Fruit fly (Drosophila melanogaster): ENCODE results near the gene CG11891.

CG11891 gene

DNA sequence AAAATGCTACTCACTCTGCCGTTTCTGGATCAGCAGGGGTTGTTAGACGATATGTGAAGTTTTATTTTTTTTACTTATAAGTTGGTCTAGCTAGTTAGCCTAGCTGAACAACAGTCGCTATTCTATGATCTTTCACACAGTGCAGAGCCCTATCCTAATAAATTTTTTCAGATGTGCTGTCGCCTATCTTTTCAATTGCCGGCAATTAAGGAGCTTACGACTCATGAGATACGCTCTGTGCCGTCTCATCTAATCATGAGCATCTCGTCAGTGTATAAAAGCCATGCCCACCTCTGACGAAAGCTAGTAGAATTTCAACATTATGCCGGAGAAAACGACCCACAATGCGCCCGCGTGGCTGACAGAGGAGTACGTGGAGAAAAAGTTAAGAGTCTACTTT, at the start of gene CG11891, which contains the start of gene CG11889:
TSS of gene CG11891 (plus strand) at position 301 of the 400 bp plus-strand sequence.
TSS of gene CG11889 (plus strand) at position 301 of the 400 bp plus-strand sequence.
- TF ChIP-seq CG6276 (GFP tag; optimal IDR thresholded peaks at IDR 0.05) (no peak), CG11762 (GFP tag; optimal IDR thresholded peaks at IDR 0.05; ENCODE audit: insufficient read depth) (no peak), Ets96B (tag; optimal IDR thresholded peaks at IDR 0.05) (no peak), Sox14 (GFP tag; optimal IDR thresholded peaks at IDR 0.05) (no peak), fkh (GFP tag; optimal IDR thresholded peaks at IDR 0.05) (no peak), svp (GFP tag) (no peak), achi (GFP tag; optimal IDR thresholded peaks at IDR 0.05) (no peak)

DNA sequence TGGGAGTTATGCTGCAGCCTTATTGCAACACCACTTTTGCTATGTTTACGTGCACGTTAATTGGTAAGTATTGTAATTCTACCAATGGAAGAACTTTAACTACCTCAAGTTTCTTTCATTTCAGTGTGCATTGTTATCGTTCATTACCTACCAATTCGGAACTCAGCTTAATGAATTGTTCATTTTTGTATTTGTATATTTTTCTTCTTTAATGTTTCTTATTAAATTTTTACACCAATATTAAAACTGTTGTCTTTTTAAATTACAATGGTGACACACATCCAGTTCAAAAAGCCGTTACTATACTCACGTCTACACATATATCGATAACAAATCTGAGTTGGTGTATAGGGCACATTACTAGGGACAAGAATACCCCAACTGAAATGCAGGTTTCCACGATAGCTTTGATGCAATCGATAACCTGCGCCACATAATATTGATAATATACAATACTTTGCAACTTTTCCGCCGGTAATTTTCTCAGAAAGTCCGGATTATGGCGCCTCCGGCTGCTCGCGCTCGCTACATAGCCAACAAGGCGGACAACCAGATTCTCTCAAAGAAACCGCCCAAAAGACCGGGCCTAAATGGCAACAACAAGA, 48.7 kb upstream of the CG11891 start, which contains the start of gene Alg9:
TSS of gene Alg9 (plus strand) at position 387 of the 605 bp plus-strand sequence.
- TF ChIP-seq dac (GFP tag; optimal IDR thresholded peaks at IDR 0.05) = no peak
- TF ChIP-seq Gug (GFP tag; IDR thresholded peaks at IDR 0.05) = no peak
- no peak for TF ChIP-seq Sox14 (GFP tag; optimal IDR thresholded peaks at IDR 0.05)
- TF ChIP-seq CG16779 (tag; optimal IDR thresholded peaks at IDR 0.05) = no peak
- no peak for TF ChIP-seq CG3032 (tag; optimal IDR thresholded peaks at IDR 0.05)

DNA sequence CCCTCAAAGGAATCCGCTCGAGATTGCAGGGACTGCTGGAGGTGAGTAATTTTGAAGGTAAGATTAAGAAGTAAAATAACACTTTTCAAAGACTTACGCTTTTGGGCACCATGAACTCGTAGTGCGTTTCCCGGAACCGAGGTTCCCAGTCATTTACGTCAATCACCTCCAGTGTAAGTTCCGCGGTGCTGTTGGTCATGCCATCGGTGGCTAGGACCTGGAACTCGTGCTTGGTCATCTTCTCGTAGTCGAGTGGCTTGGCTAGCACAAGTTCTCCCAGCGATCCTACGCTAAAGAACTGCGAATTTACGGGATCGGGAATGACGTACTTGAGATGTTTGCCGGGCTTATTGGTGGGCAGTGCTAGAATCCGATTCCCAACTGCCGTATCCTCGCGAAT, 44.5 kb upstream of the CG11891 start:
- TF ChIP-seq CG15336 (GFP tag; IDR thresholded peaks at IDR 0.05) (no peak), CG1621 (tag; optimal IDR thresholded peaks at IDR 0.05) (no peak), CG10669 (GFP tag; optimal IDR thresholded peaks at IDR 0.05) (no peak), CG11902 (GFP tag; optimal IDR thresholded peaks at IDR 0.05) (no peak), CG6808 (GFP tag; optimal IDR thresholded peaks at IDR 0.05) (no peak), eg (GFP tag; IDR thresholded peaks at IDR 0.05) (no peak), lz (GFP tag; optimal IDR thresholded peaks at IDR 0.05) (no peak), fd59A (GFP tag; optimal IDR thresholded peaks at IDR 0.05) (no peak), svp (GFP tag) (no peak), Hr39 (GFP tag; optimal IDR thresholded peaks at IDR 0.05) (no peak), net (GFP tag; optimal IDR thresholded peaks at IDR 0.05) (no peak), Blimp-1 (GFP tag; optimal IDR thresholded peaks at IDR 0.05) (no peak)

DNA sequence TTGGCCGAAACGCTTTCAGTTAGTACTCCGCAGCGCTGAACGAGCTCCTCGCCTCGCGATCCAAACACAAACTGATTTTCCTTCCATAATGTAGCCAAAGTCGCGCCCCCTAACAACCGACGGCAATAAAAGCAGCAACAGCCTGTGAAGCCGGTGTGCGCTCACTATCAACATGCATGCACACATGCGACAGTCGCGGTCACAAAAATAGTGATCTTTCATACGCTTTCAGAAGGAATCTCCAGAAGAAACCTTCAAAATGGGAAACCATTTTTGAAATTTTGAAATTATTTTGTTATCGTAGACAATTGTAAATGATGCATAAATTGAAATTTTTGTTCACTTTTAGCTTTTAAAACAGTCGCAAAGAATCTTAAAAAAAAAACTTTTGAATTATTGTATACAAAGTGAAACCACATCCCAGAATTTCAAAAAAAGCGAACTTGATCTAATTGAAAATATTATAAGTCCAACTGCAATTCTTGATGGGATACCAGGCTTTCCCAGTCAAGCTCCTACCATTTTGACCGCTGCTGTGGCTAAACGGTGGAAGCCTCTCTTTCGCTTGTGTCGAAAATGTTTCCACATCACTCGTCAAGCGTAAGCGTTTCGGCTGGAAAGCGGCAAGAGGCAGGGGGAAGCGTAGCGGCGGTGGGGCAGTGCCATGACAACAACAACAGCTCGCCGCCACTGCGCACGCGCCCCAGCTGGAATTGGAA, 37.6 kb upstream of the CG11891 start, which contains the start of gene Cad96Cb:
TSS of gene Cad96Cb (minus strand) at position 51 of the 719 bp plus-strand sequence.
- peak; percentile 88 for TF ChIP-seq CG10631 (GFP tag; optimal IDR thresholded peaks at IDR 0.05)
- peak; percentile 92 for TF ChIP-seq CG16779 (tag; optimal IDR thresholded peaks at IDR 0.05)
- peak; percentile 89 for TF ChIP-seq CG34406 (GFP tag; optimal IDR thresholded peaks at IDR 0.05)
- peak; percentile 76 for TF ChIP-seq Blimp-1 (GFP tag; optimal IDR thresholded peaks at IDR 0.05)
- TF ChIP-seq lz (GFP tag; optimal IDR thresholded peaks at IDR 0.05) = peak; percentile 92
- peak; percentile 86 for TF ChIP-seq Ets21C (GFP tag; optimal IDR thresholded peaks at IDR 0.05)
- peak; percentile 92 for TF ChIP-seq pdm3 (GFP tag; optimal IDR thresholded peaks at IDR 0.05)
- peak; percentile 90 for TF ChIP-seq CG15336 (GFP tag; IDR thresholded peaks at IDR 0.05)
- peak; percentile 91 for TF ChIP-seq Eip75B (GFP tag; optimal IDR thresholded peaks at IDR 0.05)
- peak; percentile 84 for TF ChIP-seq Sox15 (GFP tag; optimal IDR thresholded peaks at IDR 0.05)
- peak; percentile 91 for TF ChIP-seq Smox (GFP tag; optimal IDR thresholded peaks at IDR 0.05)
- TF ChIP-seq CG9139 (GFP tag; optimal IDR thresholded peaks at IDR 0.05) = peak; percentile 79
- TF ChIP-seq Eip78C (GFP tag) = peak; percentile 99
- peak; percentile 80 for TF ChIP-seq CG7368 (GFP tag; optimal IDR thresholded peaks at IDR 0.05)
- TF ChIP-seq Sox14 (GFP tag; optimal IDR thresholded peaks at IDR 0.05) = peak; percentile 94
- peak; percentile 93 for TF ChIP-seq CG6808 (GFP tag; optimal IDR thresholded peaks at IDR 0.05)
- TF ChIP-seq fd85E (GFP tag; optimal IDR thresholded peaks at IDR 0.05) = peak; percentile 57
- TF ChIP-seq net (GFP tag; optimal IDR thresholded peaks at IDR 0.05) = peak; percentile 94
- TF ChIP-seq fd59A (GFP tag; optimal IDR thresholded peaks at IDR 0.05) = peak; percentile 89
- peak; percentile 61 for TF ChIP-seq CG11294 (GFP tag; IDR thresholded peaks at IDR 0.05)
- TF ChIP-seq CG31627 (GFP tag; optimal IDR thresholded peaks at IDR 0.05) = peak; percentile 92
- peak; percentile 91 for TF ChIP-seq acj6 (GFP tag; optimal IDR thresholded peaks at IDR 0.05)
- TF ChIP-seq topi (GFP tag; optimal IDR thresholded peaks at IDR 0.05) = peak; percentile 95
- TF ChIP-seq OdsH (GFP tag; optimal IDR thresholded peaks at IDR 0.05) = peak; percentile 93
- peak; percentile 92 for TF ChIP-seq ss (GFP tag; optimal IDR thresholded peaks at IDR 0.05)
- TF ChIP-seq Ets96B (tag; optimal IDR thresholded peaks at IDR 0.05) = peak; percentile 83
- peak; percentile 91 for TF ChIP-seq dac (GFP tag; optimal IDR thresholded peaks at IDR 0.05)
- peak; percentile 98 for TF ChIP-seq CG32006 (GFP tag; optimal IDR thresholded peaks at IDR 0.05)
- peak; percentile 98 for TF ChIP-seq svp (GFP tag)
- peak; percentile 93 for TF ChIP-seq spab (GFP tag; optimal IDR thresholded peaks at IDR 0.05)
- peak; percentile 92 for TF ChIP-seq Lpt (GFP tag; optimal IDR thresholded peaks at IDR 0.05)
